Fruit fly (Drosophila melanogaster) whole organism, wandering third instar larva: ENCODE results near the gene Cbp80.

ENCODE experiments used
- CG9705 ChIP-seq: fragments of 200-800 bp; sonication (Bioruptor generic); optimal IDR thresholded peaks from 2 replicates; lab custom pipeline; 2018; ENCODE audit warnings: missing biosample characterization, mild to moderate bottlenecking, missing genetic modification characterization
- Vsx2 ChIP-seq: fragments of 200-300, 225-300 bp; sonication (Bioruptor generic); optimal IDR thresholded peaks from 2 replicates; lab custom pipeline; 2018; ENCODE audit warnings: missing biosample characterization, missing genetic modification characterization; ENCODE audit not compliant: partially characterized antibody
- br ChIP-seq: fragments of 200-800 bp; sonication (Bioruptor generic); optimal IDR thresholded peaks from 2 replicates; lab custom pipeline; 2016; ENCODE audit warnings: missing biosample characterization, missing genetic modification characterization
- ey ChIP-seq: fragments of 200-800 bp; sonication (Bioruptor generic); optimal IDR thresholded peaks from 2 replicates; lab custom pipeline; 2016; ENCODE audit warnings: missing biosample characterization, missing genetic modification characterization
- foxo ChIP-seq, 2 experiments: fragments of 200-800 bp; sonication (Bioruptor generic); optimal IDR thresholded peaks; 2 replicates in 1 of 2; 3 replicates in 1 of 2; lab custom pipeline; 2016 to 2017; ENCODE audit warnings: missing biosample characterization in 2 of 2, missing genetic modification characterization in 2 of 2
- h ChIP-seq: fragments of 200-800 bp; sonication (Bioruptor generic); optimal IDR thresholded peaks from 3 replicates; lab custom pipeline; 2016; ENCODE audit warnings: missing biosample characterization, mild to moderate bottlenecking, missing genetic modification characterization
- lola ChIP-seq: fragments of >200 bp; optimal IDR thresholded peaks from 2 replicates; lab custom pipeline; 2017; ENCODE audit warnings: missing biosample characterization, missing genetic modification characterization
- pan ChIP-seq: fragments of >200 bp; optimal IDR thresholded peaks from 2 replicates; lab custom pipeline; 2017
- sage ChIP-seq: fragments of 200-800 bp; sonication (Bioruptor generic); optimal IDR thresholded peaks from 2 replicates; lab custom pipeline; 2016; ENCODE audit warnings: missing biosample characterization, mild to moderate bottlenecking, missing genetic modification characterization

- no peak for TF ChIP-seq pan (lab: Kevin White, UChicago)
- TF ChIP-seq sage (GFP tag; lab: Kevin White, UChicago), result no peak
- no peak for TF ChIP-seq br (GFP tag; lab: Kevin White, UChicago)
- no peak for TF ChIP-seq lola (GFP tag; lab: Kevin White, UChicago)
- TF ChIP-seq ey (GFP tag; lab: Kevin White, UChicago), result no peak
- TF ChIP-seq Vsx2 (GFP tag; lab: Kevin White, UChicago), result no peak
- peak in 1 of 2 experiments; percentile 23 for TF ChIP-seq foxo (GFP tag; optimal IDR thresholded peaks at IDR 0.05; lab: Kevin White, UChicago)
- peak; percentile 7 for TF ChIP-seq h
- no peak for TF ChIP-seq CG9705
Measured at dm6 chrX:4699775-4700174, 50.0 kb downstream of the Cbp80 start.
